Worm (Caenorhabditis elegans) whole organism, young adult: ENCODE results near the gene F28C6.10.

ENCODE experiments used
- B0019.2 ChIP-seq: fragments of 200-800 bp; sonication (Bioruptor generic); conservative IDR thresholded peaks from 2 replicates; pipeline ENCODE4 v1.3.6; 2022; ENCODE audit warnings: missing genetic modification reagents, missing genetic modification characterization, missing compliant biosample characterization
- C06A6.2 ChIP-seq: fragments of 200-800 bp; sonication (Bioruptor generic); conservative IDR thresholded peaks from 2 replicates; pipeline ENCODE4 v1.3.6; 2022; ENCODE audit warnings: missing genetic modification characterization, missing compliant biosample characterization
- D2030.7 ChIP-seq: fragments of 200-800 bp; sonication (Bioruptor generic); IDR thresholded peaks from 2 replicates; pipeline ENCODE4 v1.3.6; 2022; ENCODE audit warnings: missing genetic modification reagents, missing genetic modification characterization, missing compliant biosample characterization
- F33H1.4 ChIP-seq: fragments of 200-800 bp; sonication (Bioruptor generic); IDR thresholded peaks from 2 replicates; pipeline ENCODE4 v1.3.6; 2022; ENCODE audit warnings: missing genetic modification reagents, missing genetic modification characterization, missing compliant biosample characterization
- F49E8.2 ChIP-seq: sonication (generic microtip); optimal IDR thresholded peaks from 3 replicates; lab custom pipeline; 2017; ENCODE audit warnings: missing genetic modification characterization, mild to moderate bottlenecking, missing compliant biosample characterization, antibody characterized with exemption, moderate library complexity; ENCODE audit not compliant: insufficient read depth
- F52B5.7 ChIP-seq: sonication (generic microtip); optimal IDR thresholded peaks from 2 replicates; lab custom pipeline; 2016; ENCODE audit warnings: mild to moderate bottlenecking, missing genetic modification characterization, missing compliant biosample characterization
- K11D2.4 ChIP-seq: fragments of 200-800 bp; sonication (Bioruptor generic); IDR thresholded peaks from 2 replicates; pipeline ENCODE4 v1.3.6; 2022; ENCODE audit warnings: missing genetic modification reagents, missing genetic modification characterization, missing compliant biosample characterization
- T26A5.8 ChIP-seq: sonication (generic microtip); optimal IDR thresholded peaks from 2 replicates; lab custom pipeline; 2016; ENCODE audit warnings: missing genetic modification characterization, missing compliant biosample characterization
- Y56A3A.18 ChIP-seq: fragments of 200-800 bp; sonication (Bioruptor generic); IDR thresholded peaks from 2 replicates; pipeline ENCODE4 v1.3.6; 2022; ENCODE audit warnings: missing genetic modification reagents, missing genetic modification characterization, missing compliant biosample characterization
- ama-1 ChIP-seq, 3 experiments: fragments of 150-350 bp in 1 of 3; sonication (generic microtip) in 2 of 3; optimal IDR thresholded peaks; 2 replicates each; lab custom pipeline; 2014 to 2018; ENCODE audit warnings: missing biosample characterization in 2 of 3, missing genetic modification characterization in 2 of 3, missing genetic modification reagents in 2 of 3
- aptf-2 ChIP-seq: fragments of 200-800 bp; sonication (Bioruptor generic); conservative IDR thresholded peaks from 2 replicates; pipeline ENCODE4 v1.3.6; 2022; ENCODE audit warnings: missing genetic modification reagents, missing genetic modification characterization, missing compliant biosample characterization
- aptf-3 ChIP-seq: fragments of 200-800 bp; sonication (Bioruptor generic); IDR thresholded peaks from 2 replicates; pipeline ENCODE4 v1.3.6; 2022; ENCODE audit warnings: missing genetic modification characterization, missing compliant biosample characterization
- athp-1 ChIP-seq: sonication (generic microtip); optimal IDR thresholded peaks from 2 replicates; lab custom pipeline; 2017; ENCODE audit warnings: mild to moderate bottlenecking, missing genetic modification characterization, missing compliant biosample characterization
- attf-3 ChIP-seq: fragments of 200-800 bp; sonication (Bioruptor generic); conservative IDR thresholded peaks from 2 replicates; pipeline ENCODE4 v1.3.6; 2022; ENCODE audit warnings: missing genetic modification reagents, missing genetic modification characterization, missing compliant biosample characterization
- attf-6 ChIP-seq: fragments of 200-800 bp; sonication (Bioruptor generic); IDR thresholded peaks from 2 replicates; pipeline ENCODE4 v1.3.6; 2022; ENCODE audit warnings: missing genetic modification reagents, missing genetic modification characterization, missing compliant biosample characterization
- cebp-2 ChIP-seq: fragments of 200-800 bp; sonication (Bioruptor generic); IDR thresholded peaks from 2 replicates; pipeline ENCODE4 v1.3.6; 2022; ENCODE audit warnings: missing genetic modification characterization, missing compliant biosample characterization
- ceh-100 ChIP-seq: fragments of 200-800 bp; sonication (Bioruptor generic); IDR thresholded peaks from 2 replicates; pipeline ENCODE4 v1.3.6; 2022; ENCODE audit warnings: missing genetic modification reagents, missing genetic modification characterization, missing compliant biosample characterization
- ceh-79 ChIP-seq: sonication (generic microtip); optimal IDR thresholded peaks from 2 replicates; lab custom pipeline; 2017; ENCODE audit warnings: mild to moderate bottlenecking, missing genetic modification characterization, missing compliant biosample characterization
- die-1 ChIP-seq: sonication (generic microtip); optimal IDR thresholded peaks from 2 replicates; lab custom pipeline; 2016; ENCODE audit warnings: missing genotype, mild to moderate bottlenecking, missing genetic modification characterization, missing compliant biosample characterization
- dox-1 ChIP-seq: fragments of 200-800 bp; sonication (Bioruptor generic); IDR thresholded peaks from 2 replicates; pipeline ENCODE4 v1.3.6; 2022; ENCODE audit warnings: missing genetic modification reagents, missing genetic modification characterization, missing compliant biosample characterization
- egl-44 ChIP-seq: fragments of 200-800 bp; sonication (Bioruptor generic); IDR thresholded peaks from 2 replicates; pipeline ENCODE4 v1.3.6; 2022; ENCODE audit warnings: missing genetic modification reagents, missing genetic modification characterization, missing compliant biosample characterization
- ekl-4 ChIP-seq: fragments of 200-800 bp; sonication (Bioruptor generic); IDR thresholded peaks from 2 replicates; pipeline ENCODE4 v1.3.6; 2022; ENCODE audit warnings: missing genetic modification reagents, missing genetic modification characterization, missing compliant biosample characterization
- him-1 ChIP-seq: sonication (generic microtip); optimal IDR thresholded peaks from 2 replicates; lab custom pipeline; 2016; ENCODE audit warnings: missing genotype, missing genetic modification reagents, missing genetic modification characterization, missing compliant biosample characterization
- hrde-1 ChIP-seq: sonication (generic microtip); optimal IDR thresholded peaks from 2 replicates; lab custom pipeline; 2016; ENCODE audit warnings: missing genetic modification characterization, mild to moderate bottlenecking, missing compliant biosample characterization, moderate library complexity, missing genotype, missing genetic modification reagents, borderline replicate concordance
- hsf-1 ChIP-seq: fragments of 200-800 bp; sonication (Bioruptor generic); IDR thresholded peaks from 2 replicates; pipeline ENCODE4 v1.3.6; 2022; ENCODE audit warnings: missing genetic modification reagents, missing genetic modification characterization, missing compliant biosample characterization
- let-607 ChIP-seq, 2 experiments: fragments of 200-800 bp in 1 of 2; sonication (Bioruptor generic) in 1 of 2; sonication (generic microtip) in 1 of 2; optimal IDR thresholded peaks; 2 replicates each; lab custom pipeline; 2016 to 2018; ENCODE audit warnings: mild to moderate bottlenecking in 2 of 2, missing compliant biosample characterization in 2 of 2, missing genetic modification characterization in 2 of 2, moderate library complexity in 2 of 2, missing genotype in 1 of 2
- lin-26 ChIP-seq: fragments of 200-800 bp; sonication (Bioruptor generic); IDR thresholded peaks from 2 replicates; pipeline ENCODE4 v1.3.6; 2022; ENCODE audit warnings: missing genetic modification reagents, missing genetic modification characterization, missing compliant biosample characterization
- lin-35 ChIP-seq, 3 experiments: fragments of 150-350 bp in 2 of 3; sonication (generic microtip) in 1 of 3; optimal IDR thresholded peaks; 2 replicates each; lab custom pipeline; 2014 to 2018; ENCODE audit warnings: missing biosample characterization in 3 of 3, missing genetic modification characterization in 3 of 3, missing genetic modification reagents in 3 of 3
- lin-40 ChIP-seq: sonication (generic microtip); optimal IDR thresholded peaks from 2 replicates; lab custom pipeline; 2016; ENCODE audit warnings: missing genetic modification characterization, mild to moderate bottlenecking, missing compliant biosample characterization, missing genotype, missing genetic modification reagents
- lin-54 ChIP-seq: fragments of 200-800 bp; sonication (Bioruptor generic); optimal IDR thresholded peaks from 2 replicates; lab custom pipeline; 2018; ENCODE audit warnings: mild to moderate bottlenecking, missing genetic modification characterization, missing compliant biosample characterization
- lir-1 ChIP-seq: fragments of 200-800 bp; sonication (Bioruptor generic); conservative IDR thresholded peaks from 2 replicates; pipeline ENCODE4 v1.3.6; 2022; ENCODE audit warnings: missing genetic modification reagents, missing genetic modification characterization, missing compliant biosample characterization
- madf-3 ChIP-seq: fragments of 200-800 bp; sonication (Bioruptor generic); IDR thresholded peaks from 2 replicates; pipeline ENCODE4 v1.3.6; 2022; ENCODE audit warnings: missing genetic modification reagents, missing genetic modification characterization, missing compliant biosample characterization
- madf-8 ChIP-seq: fragments of 200-800 bp; sonication (Bioruptor generic); conservative IDR thresholded peaks from 2 replicates; pipeline ENCODE4 v1.3.6; 2022; ENCODE audit warnings: missing genetic modification reagents, missing genetic modification characterization, missing compliant biosample characterization
- mes-4 ChIP-seq: sonication (generic microtip); optimal IDR thresholded peaks from 2 replicates; lab custom pipeline; 2016; ENCODE audit warnings: missing genotype, missing genetic modification characterization, missing compliant biosample characterization
- nfyb-1 ChIP-seq: fragments of 200-800 bp; sonication (Bioruptor generic); IDR thresholded peaks from 2 replicates; pipeline ENCODE4 v1.3.6; 2022; ENCODE audit warnings: missing genetic modification reagents, missing genetic modification characterization, missing compliant biosample characterization
- pbrm-1 ChIP-seq: fragments of 200-800 bp; sonication (Bioruptor generic); IDR thresholded peaks from 2 replicates; pipeline ENCODE4 v1.3.6; 2022; ENCODE audit warnings: missing genetic modification reagents, missing genetic modification characterization, missing compliant biosample characterization
- snpc-4 ChIP-seq, 5 experiments: fragments of 150-350 bp in 1 of 5; sonication (generic microtip) in 4 of 5; optimal IDR thresholded peaks; 2 replicates each; lab custom pipeline; 2014 to 2018; ENCODE audit warnings: missing genetic modification characterization in 5 of 5, missing biosample characterization in 3 of 5, antibody characterized with exemption in 2 of 5, mild to moderate bottlenecking in 2 of 5, missing compliant biosample characterization in 2 of 5, missing genotype in 2 of 5, moderate library complexity in 2 of 5, missing genetic modification reagents in 1 of 5
- tbp1 ChIP-seq: fragments of 200-800 bp; sonication (Bioruptor generic); optimal IDR thresholded peaks from 2 replicates; lab custom pipeline; 2018; ENCODE audit warnings: mild to moderate bottlenecking, missing genetic modification characterization, missing compliant biosample characterization
- tbx-9 ChIP-seq: sonication (generic microtip); optimal IDR thresholded peaks from 2 replicates; lab custom pipeline; 2016; ENCODE audit warnings: borderline replicate concordance, missing genetic modification characterization, inconsistent platforms, missing compliant biosample characterization
- unc-130 ChIP-seq: sonication (generic microtip); optimal IDR thresholded peaks from 2 replicates; lab custom pipeline; 2016; ENCODE audit warnings: missing genetic modification reagents, missing genetic modification characterization, missing compliant biosample characterization
- xnd-1 ChIP-seq: sonication (generic microtip); optimal IDR thresholded peaks from 2 replicates; lab custom pipeline; 2016; ENCODE audit warnings: missing genotype, missing genetic modification reagents, missing genetic modification characterization, missing compliant biosample characterization
- zfh-2 ChIP-seq: fragments of 200-800 bp; sonication (Bioruptor generic); conservative IDR thresholded peaks from 2 replicates; pipeline ENCODE4 v1.3.6; 2022; ENCODE audit warnings: missing genetic modification reagents, missing genetic modification characterization, missing compliant biosample characterization
- zim-3 ChIP-seq: sonication (generic microtip); optimal IDR thresholded peaks from 2 replicates; lab custom pipeline; 2017; ENCODE audit warnings: mild to moderate bottlenecking, missing genetic modification characterization, moderate library complexity, missing compliant biosample characterization
- ztf-18 ChIP-seq: sonication (generic microtip); optimal IDR thresholded peaks from 2 replicates; lab custom pipeline; 2016; ENCODE audit warnings: missing genotype, mild to moderate bottlenecking, missing genetic modification characterization, missing compliant biosample characterization
- ztf-6 ChIP-seq: fragments of 200-800 bp; sonication (Bioruptor generic); IDR thresholded peaks from 2 replicates; pipeline ENCODE4 v1.3.6; 2022; ENCODE audit warnings: missing genetic modification reagents, missing genetic modification characterization, missing compliant biosample characterization

The F28C6.10 gene

DNA sequence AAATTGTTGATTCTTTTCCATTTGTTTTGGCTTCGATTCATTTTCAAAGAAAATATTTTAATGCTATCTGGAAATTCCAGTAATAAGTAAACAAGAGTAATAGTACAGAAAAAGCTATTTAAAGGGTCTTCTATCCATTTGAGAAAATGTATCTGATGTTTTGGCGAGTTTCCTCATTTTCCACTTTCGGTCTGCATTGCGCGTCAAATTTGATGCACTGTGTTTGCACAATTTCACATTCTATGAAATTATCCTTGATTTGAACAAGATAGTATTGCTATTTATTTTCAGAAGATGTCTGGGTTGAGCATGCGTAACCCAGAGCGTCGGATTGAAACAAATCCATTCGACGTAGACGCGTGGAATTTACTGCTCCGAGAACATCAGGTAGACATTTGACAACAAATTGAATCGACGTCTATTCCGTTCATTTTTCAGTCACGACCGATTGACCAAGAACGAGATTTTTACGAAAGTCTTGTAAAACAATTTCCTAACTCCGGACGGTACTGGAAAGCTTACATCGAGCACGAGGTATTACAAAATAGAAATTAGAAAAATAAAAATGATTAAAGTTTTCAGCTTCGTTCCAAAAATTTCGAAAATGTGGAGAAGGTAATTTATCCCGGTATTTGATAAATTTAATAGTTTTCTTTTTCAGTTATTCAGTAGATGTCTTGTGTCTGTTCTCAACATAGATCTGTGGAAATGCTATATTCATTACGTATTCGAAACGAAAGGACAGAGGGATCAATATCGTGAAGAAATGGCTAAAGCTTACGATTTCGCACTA, 4.0 kb upstream of the F28C6.10 start, which contains the start of gene suf-1 (continued):
- TF ChIP-seq lin-35 (GFP tag; optimal IDR thresholded peaks at IDR 0.05; lab: Kevin White, UChicago) (no peak), T26A5.8 (tag; lab: Kevin White, UChicago) (no peak), egl-44 (GFP tag; lab: Robert Waterston, UW) (no peak), zim-3 (tag; lab: Kevin White, UChicago) (no peak), aptf-2 (no peak), F49E8.2 (tag; lab: Kevin White, UChicago) (peak; percentile 94), madf-3 (GFP tag; lab: Robert Waterston, UW) (peak; percentile 88), mes-4 (no peak), ekl-4 (GFP tag; lab: Robert Waterston, UW) (peak; percentile 90), K11D2.4 (GFP tag; lab: Robert Waterston, UW) (0 out of 2 replicates have a peak, but pooled peaks have one; percentile 10), cebp-2 (peak; percentile 77; the same call in 1 of the 2 replicates), B0019.2 (GFP tag; lab: Robert Waterston, UW) (no peak; the same call in 1 of the 2 replicates), him-1 (no peak), aptf-3 (peak; percentile 13; the same call in 1 of the 2 replicates), zfh-2 (GFP tag; lab: Robert Waterston, UW) (no peak), lir-1 (GFP tag; lab: Robert Waterston, UW) (no peak), unc-130 (GFP tag; lab: Kevin White, UChicago) (peak; percentile 69), attf-3 (GFP tag; lab: Robert Waterston, UW) (no peak), tbp1 (GFP tag; lab: Kevin White, UChicago) (peak; percentile 36), let-607 (tag; optimal IDR thresholded peaks at IDR 0.05; lab: Kevin White, UChicago) (no peak), tbx-9 (no peak), ama-1 (optimal IDR thresholded peaks at IDR 0.05; lab: Kevin White, UChicago) (no peak), ama-1 (GFP tag; optimal IDR thresholded peaks at IDR 0.05; lab: Kevin White, UChicago) (peak in 1 of 2 experiments; percentile 51), ztf-18 (no peak), ztf-6 (GFP tag; lab: Robert Waterston, UW) (no peak), die-1 (tag; lab: Kevin White, UChicago) (peak; percentile 37), lin-40 (no peak), ceh-100 (peak; percentile 32; the same call in 1 of the 2 replicates), lin-26 (peak; percentile 73; the same call in 1 of the 2 replicates), dox-1 (peak; percentile 12; the same call in 1 of the 2 replicates), xnd-1 (peak; percentile 45), hrde-1 (tag; lab: Kevin White, UChicago) (peak; percentile 92), ceh-79 (tag; lab: Kevin White, UChicago) (no peak), F52B5.7 (tag; lab: Kevin White, UChicago) (peak; percentile 22), C06A6.2 (no peak), madf-8 (GFP tag; lab: Robert Waterston, UW) (peak; percentile 44; the same call in 1 of the 2 replicates), athp-1 (tag; lab: Kevin White, UChicago) (peak; percentile 40), attf-6 (GFP tag; lab: Robert Waterston, UW) (peak; percentile 73), F33H1.4 (GFP tag; lab: Robert Waterston, UW) (peak; percentile 65), D2030.7 (GFP tag; lab: Robert Waterston, UW) (peak; percentile 35; the same call in 1 of the 2 replicates), snpc-4 (GFP tag; optimal IDR thresholded peaks at IDR 0.05; lab: Kevin White, UChicago) (peak; percentile 49), snpc-4 (tag; optimal IDR thresholded peaks at IDR 0.05; lab: Kevin White, UChicago) (peak in 3 of 4 experiments; percentile 29 to 81 (median 42)), pbrm-1 (GFP tag; lab: Robert Waterston, UW) (peak; percentile 45; the same call in 1 of the 2 replicates), hsf-1 (GFP tag; lab: Robert Waterston, UW) (peak; percentile 79), nfyb-1 (GFP tag; lab: Robert Waterston, UW) (peak; percentile 39; the same call in 1 of the 2 replicates), lin-54 (peak; percentile 73), Y56A3A.18 (GFP tag; lab: Robert Waterston, UW) (peak; percentile 75; the same call in 1 of the 2 replicates)
